Worm (Caenorhabditis elegans): ENCODE measurements around the gene T24E12.10.

The T24E12.10 gene

DNA sequence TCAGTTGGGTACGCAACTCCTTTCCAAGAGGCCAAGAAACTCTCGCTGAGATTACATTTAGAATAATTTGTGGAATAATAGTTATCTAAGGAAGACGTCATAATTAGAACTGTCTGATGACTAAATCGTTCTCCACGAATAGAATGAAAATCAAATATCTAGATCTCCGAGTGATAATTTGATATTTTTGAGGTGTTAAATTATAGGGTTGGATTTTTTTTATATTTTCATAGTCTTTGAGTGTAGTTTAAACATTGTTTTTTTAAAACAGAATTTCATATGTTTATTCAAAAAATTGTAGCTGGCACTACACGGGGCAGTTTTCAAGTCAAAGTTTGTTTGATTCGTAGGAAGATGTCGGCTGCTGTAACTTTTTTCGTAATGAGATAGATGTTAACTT lies 56.6 kb downstream of the T24E12.10 start, which contains the start of gene srh-99:
Gene srh-99, minus strand, starts transcription at position 101 of the 400 bp plus-strand sequence.
- TF ChIP-seq ceh-2 (tag; optimal IDR thresholded peaks at IDR 0.05) = no peak
- no peak for TF ChIP-seq K02D7.2 (tag; optimal IDR thresholded peaks at IDR 0.05)
- no peak for TF ChIP-seq unc-55 (GFP tag; optimal IDR thresholded peaks at IDR 0.05)
- TF ChIP-seq lin-11 (tag; optimal IDR thresholded peaks at IDR 0.05) = no peak
- no peak for TF ChIP-seq pat-9 (tag; optimal IDR thresholded peaks at IDR 0.05)
- no peak for TF ChIP-seq hlh-15 (tag; optimal IDR thresholded peaks at IDR 0.05)
- TF ChIP-seq zip-5 (tag; optimal IDR thresholded peaks at IDR 0.05) = no peak
- TF ChIP-seq lim-6 (tag; optimal IDR thresholded peaks at IDR 0.05) = no peak
- no peak for TF ChIP-seq pqm-1 (tag; optimal IDR thresholded peaks at IDR 0.05)
- no peak for TF ChIP-seq npax-4 (tag; optimal IDR thresholded peaks at IDR 0.05)
- TF ChIP-seq gmeb-2 (tag; optimal IDR thresholded peaks at IDR 0.05) = no peak
- TF ChIP-seq odd-2 (tag; optimal IDR thresholded peaks at IDR 0.05) = no peak
- TF ChIP-seq ahr-1 (tag; optimal IDR thresholded peaks at IDR 0.05) = no peak
